Worm (Caenorhabditis elegans) whole organism, L4 larva: ENCODE measurements around the gene sru-7.
A peak's percentile ranks its signal among the peaks of the same experiment; 100 is the strongest.

Source experiments
- D1046.2 ChIP-seq: fragments of 200-800 bp; sonication (Bioruptor generic); IDR thresholded peaks from 2 replicates; pipeline ENCODE4 v1.3.6; 2022; ENCODE audit warnings: missing genetic modification characterization, missing compliant biosample characterization
- Y48G9A.11 ChIP-seq: fragments of 200-800 bp; sonication (Bioruptor generic); IDR thresholded peaks from 2 replicates; pipeline ENCODE4 v1.3.6; 2022; ENCODE audit warnings: missing genetic modification reagents, missing genetic modification characterization, missing compliant biosample characterization
- aha-1 ChIP-seq: fragments of 150-350 bp; peaks from one replicate; lab custom pipeline; 2014; ENCODE audit warnings: missing biosample characterization, missing genetic modification characterization
- arid-1 ChIP-seq: fragments of 200-800 bp; sonication (Bioruptor generic); conservative IDR thresholded peaks from 2 replicates; pipeline ENCODE4 v1.3.6; 2022; ENCODE audit warnings: missing genetic modification reagents, missing genetic modification characterization, missing compliant biosample characterization
- ceh-32 ChIP-seq: sonication (generic microtip); optimal IDR thresholded peaks from 2 replicates; lab custom pipeline; 2016; ENCODE audit warnings: mild to moderate bottlenecking, missing genetic modification characterization, missing compliant biosample characterization; ENCODE audit not compliant: poor library complexity
- ceh-82 ChIP-seq: sonication (generic microtip); optimal IDR thresholded peaks from 2 replicates; lab custom pipeline; 2017; ENCODE audit warnings: missing biosample characterization, missing genetic modification characterization
- ces-1 ChIP-seq: fragments of 150-350 bp; sonication (generic microtip); optimal IDR thresholded peaks from 4 replicates; lab custom pipeline; 2014; ENCODE audit warnings: missing biosample characterization, missing genetic modification reagents, missing genetic modification characterization
- daf-16 ChIP-seq, 3 experiments: sonication (generic microtip); optimal IDR thresholded peaks; 2 replicates each; lab custom pipeline; 2016 to 2017; ENCODE audit warnings: missing genetic modification characterization in 3 of 3, missing genetic modification reagents in 3 of 3, mild to moderate bottlenecking in 2 of 3, missing compliant biosample characterization in 2 of 3, missing biosample characterization in 1 of 3, moderate library complexity in 1 of 3
- dmd-9 ChIP-seq: fragments of 200-800 bp; sonication (Bioruptor generic); IDR thresholded peaks from 2 replicates; pipeline ENCODE4 v1.3.6; 2022; ENCODE audit warnings: missing genetic modification reagents, missing genetic modification characterization, missing compliant biosample characterization
- dpl-1 ChIP-seq: fragments of 150-350 bp; optimal IDR thresholded peaks from 2 replicates; lab custom pipeline; 2014; ENCODE audit warnings: missing biosample characterization, missing genetic modification reagents, missing genetic modification characterization
- duxl-1 ChIP-seq: sonication (generic microtip); optimal IDR thresholded peaks from 2 replicates; lab custom pipeline; 2016; ENCODE audit warnings: mild to moderate bottlenecking, missing genetic modification characterization, moderate library complexity, missing compliant biosample characterization; ENCODE audit not compliant: poor library complexity
- dve-1 ChIP-seq: sonication (generic microtip); optimal IDR thresholded peaks from 2 replicates; lab custom pipeline; 2017; ENCODE audit warnings: antibody characterized with exemption, mild to moderate bottlenecking, missing genetic modification characterization, missing compliant biosample characterization; ENCODE audit not compliant: insufficient read depth
- egl-43 ChIP-seq: fragments of 200-800 bp; sonication (Bioruptor generic); IDR thresholded peaks from 2 replicates; pipeline ENCODE4 v1.3.6; 2022; ENCODE audit warnings: missing genetic modification reagents, missing genetic modification characterization, missing compliant biosample characterization
- fkh-10 ChIP-seq: fragments of 150-350 bp; optimal IDR thresholded peaks from 2 replicates; lab custom pipeline; 2014; ENCODE audit warnings: missing biosample characterization, missing genetic modification reagents, missing genetic modification characterization
- hif-1 ChIP-seq, 2 experiments: sonication (generic microtip); optimal IDR thresholded peaks; 2 replicates each; lab custom pipeline; 2016 to 2017; ENCODE audit warnings: missing compliant biosample characterization in 2 of 2, missing genetic modification characterization in 2 of 2, missing genetic modification reagents in 2 of 2, missing genotype in 2 of 2, mild to moderate bottlenecking in 1 of 2
- hlh-30 ChIP-seq: sonication (generic microtip); optimal IDR thresholded peaks from 2 replicates; lab custom pipeline; 2017; ENCODE audit warnings: antibody characterized with exemption, mild to moderate bottlenecking, missing genetic modification characterization, missing compliant biosample characterization; ENCODE audit not compliant: insufficient read depth
- hmg-1.1 ChIP-seq: fragments of 200-800 bp; sonication (Bioruptor generic); IDR thresholded peaks from 2 replicates; pipeline ENCODE4 v1.3.6; 2022; ENCODE audit warnings: missing genetic modification reagents, missing genetic modification characterization, missing compliant biosample characterization
- lim-7 ChIP-seq: fragments of 200-800 bp; sonication (Bioruptor generic); IDR thresholded peaks from 2 replicates; pipeline ENCODE4 v1.3.6; 2022; ENCODE audit warnings: missing genetic modification characterization, missing compliant biosample characterization
- lin-1 ChIP-seq: fragments of 200-800 bp; sonication (Bioruptor generic); IDR thresholded peaks from 2 replicates; pipeline ENCODE4 v1.3.6; 2022; ENCODE audit warnings: missing genetic modification reagents, missing genetic modification characterization, missing compliant biosample characterization
- lin-15B ChIP-seq: fragments of 150-350 bp; sonication (generic microtip); optimal IDR thresholded peaks from 3 replicates; lab custom pipeline; 2014; ENCODE audit warnings: missing biosample characterization, missing genetic modification characterization
- lin-38 ChIP-seq: fragments of 200-800 bp; sonication (Bioruptor generic); IDR thresholded peaks from 2 replicates; pipeline ENCODE4 v1.3.6; 2022; ENCODE audit warnings: missing genetic modification reagents, missing genetic modification characterization, missing compliant biosample characterization
- lsy-2 ChIP-seq, 2 experiments: fragments of 150-350 bp in 1 of 2; sonication (generic microtip) in 1 of 2; optimal IDR thresholded peaks; 2 replicates each; lab custom pipeline; 2014 to 2017; ENCODE audit warnings: missing biosample characterization in 2 of 2, missing genetic modification characterization in 2 of 2
- mdl-1 ChIP-seq, 2 experiments: fragments of 150-350 bp in 1 of 2; sonication (generic microtip) in 1 of 2; optimal IDR thresholded peaks; 2 replicates each; lab custom pipeline; 2014 to 2017; ENCODE audit warnings: missing biosample characterization in 2 of 2, missing genetic modification characterization in 2 of 2
- mdt-29 ChIP-seq: fragments of 200-800 bp; sonication (Bioruptor generic); IDR thresholded peaks from 2 replicates; pipeline ENCODE4 v1.3.6; 2022; ENCODE audit warnings: missing genetic modification reagents, missing genetic modification characterization, missing compliant biosample characterization
- mep-1 ChIP-seq: fragments of 150-350 bp; sonication (generic microtip); optimal IDR thresholded peaks from 3 replicates; lab custom pipeline; 2014; ENCODE audit warnings: missing biosample characterization, missing genetic modification characterization
- nhr-28 ChIP-seq: fragments of 150-350 bp; optimal IDR thresholded peaks from 2 replicates; lab custom pipeline; 2014; ENCODE audit warnings: missing biosample characterization, missing genetic modification characterization
- nhr-48 ChIP-seq: sonication (generic microtip); optimal IDR thresholded peaks from 2 replicates; lab custom pipeline; 2016; ENCODE audit warnings: mild to moderate bottlenecking, missing genetic modification characterization, missing compliant biosample characterization
- nhr-6 ChIP-seq: fragments of 150-350 bp; optimal IDR thresholded peaks from 2 replicates; lab custom pipeline; 2014; ENCODE audit warnings: missing biosample characterization, missing genetic modification characterization
- pha-4 ChIP-seq, 2 experiments: fragments of 150-350 bp in 1 of 2; fragments of 200-800 bp in 1 of 2; sonication (Bioruptor generic) in 1 of 2; IDR thresholded peaks in 1 of 2; optimal IDR thresholded peaks in 1 of 2; 2 replicates each; pipeline versions ENCODE4 v1.3.6 to Lab custom; 2014 to 2022; ENCODE audit warnings: missing genetic modification characterization in 2 of 2, missing genetic modification reagents in 2 of 2, missing biosample characterization in 1 of 2, missing compliant biosample characterization in 1 of 2
- rbr-2 ChIP-seq: sonication (generic microtip); optimal IDR thresholded peaks from 2 replicates; lab custom pipeline; 2016; ENCODE audit warnings: missing genotype, missing genetic modification characterization, missing compliant biosample characterization
- saeg-2 ChIP-seq: fragments of 200-800 bp; sonication (Bioruptor generic); IDR thresholded peaks from 2 replicates; pipeline ENCODE4 v1.3.6; 2022; ENCODE audit warnings: missing genetic modification reagents, missing genetic modification characterization, missing compliant biosample characterization
- sdz-12 ChIP-seq: fragments of 200-800 bp; sonication (Bioruptor generic); optimal IDR thresholded peaks from 2 replicates; lab custom pipeline; 2018; ENCODE audit warnings: mild to moderate bottlenecking, missing genetic modification characterization, missing compliant biosample characterization
- set-16 ChIP-seq: fragments of 200-800 bp; sonication (Bioruptor generic); IDR thresholded peaks from 2 replicates; pipeline ENCODE4 v1.3.6; 2022; ENCODE audit warnings: missing genetic modification reagents, missing genetic modification characterization, missing compliant biosample characterization
- skn-1 ChIP-seq: fragments of 150-350 bp; optimal IDR thresholded peaks from 2 replicates; lab custom pipeline; 2014; ENCODE audit warnings: missing biosample characterization, missing genetic modification characterization
- unc-130 ChIP-seq: sonication (generic microtip); optimal IDR thresholded peaks from 2 replicates; lab custom pipeline; 2016; ENCODE audit warnings: missing genetic modification reagents, missing genetic modification characterization, missing compliant biosample characterization
- unc-39 ChIP-seq: sonication (generic microtip); optimal IDR thresholded peaks from 2 replicates; lab custom pipeline; 2017; ENCODE audit warnings: missing biosample characterization, missing genetic modification characterization
- unc-62 ChIP-seq, 3 experiments: fragments of 150-350 bp in 1 of 3; sonication (generic microtip); optimal IDR thresholded peaks in 2 of 3; peaks in 1 of 3; 1 replicate in 1 of 3; 2 replicates in 2 of 3; lab custom pipeline; 2014 to 2017; ENCODE audit warnings: missing biosample characterization in 3 of 3, missing genetic modification characterization in 3 of 3, missing genetic modification reagents in 3 of 3, missing genotype in 1 of 3
- zip-2 ChIP-seq: fragments of 150-350 bp; optimal IDR thresholded peaks from 2 replicates; lab custom pipeline; 2014; ENCODE audit warnings: missing biosample characterization, missing genetic modification characterization

sru-7 gene

DNA sequence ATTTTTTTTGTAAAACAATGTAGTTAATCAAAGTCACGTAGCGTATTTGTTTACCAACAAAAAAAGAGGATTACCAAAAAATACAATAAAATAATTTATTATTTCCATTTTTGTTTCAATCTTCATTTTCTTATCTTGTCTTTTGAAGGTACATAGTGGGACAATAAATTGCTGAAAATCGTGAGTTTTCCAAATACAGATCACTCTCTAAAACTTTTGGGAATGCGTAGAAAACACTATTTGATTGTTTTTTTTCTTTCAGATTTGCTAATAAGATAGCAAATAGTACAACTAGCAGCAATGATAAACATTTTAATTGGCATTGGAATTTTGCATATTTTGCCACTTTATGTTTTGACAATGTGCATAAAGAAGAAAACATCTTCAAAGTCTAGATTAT is 9.0 kb downstream of the sru-7 start, which contains the start of gene C28C12.1:
C28C12.1 (plus strand) TSS at position 301 of the 400 bp plus-strand sequence.
- TF ChIP-seq unc-62 (GFP tag; optimal IDR thresholded peaks at IDR 0.05 in 1 of 2; lab: Kevin White, UChicago) (no peak), unc-62 (tag; optimal IDR thresholded peaks at IDR 0.05; lab: Kevin White, UChicago) (no peak), lin-1 (GFP tag; lab: Robert Waterston, UW) (no peak), dmd-9 (GFP tag; lab: Robert Waterston, UW) (no peak), ceh-32 (tag; lab: Kevin White, UChicago) (no peak), egl-43 (GFP tag; lab: Robert Waterston, UW) (no peak), zip-2 (tag; lab: Kevin White, UChicago) (no peak), rbr-2 (tag; lab: Kevin White, UChicago) (no peak), aha-1 (tag; lab: Kevin White, UChicago) (no peak), Y48G9A.11 (no peak), saeg-2 (no peak), ceh-82 (tag; lab: Kevin White, UChicago) (no peak), unc-39 (tag; lab: Kevin White, UChicago) (no peak), hif-1 (tag; optimal IDR thresholded peaks at IDR 0.05; lab: Kevin White, UChicago) (no peak)

DNA sequence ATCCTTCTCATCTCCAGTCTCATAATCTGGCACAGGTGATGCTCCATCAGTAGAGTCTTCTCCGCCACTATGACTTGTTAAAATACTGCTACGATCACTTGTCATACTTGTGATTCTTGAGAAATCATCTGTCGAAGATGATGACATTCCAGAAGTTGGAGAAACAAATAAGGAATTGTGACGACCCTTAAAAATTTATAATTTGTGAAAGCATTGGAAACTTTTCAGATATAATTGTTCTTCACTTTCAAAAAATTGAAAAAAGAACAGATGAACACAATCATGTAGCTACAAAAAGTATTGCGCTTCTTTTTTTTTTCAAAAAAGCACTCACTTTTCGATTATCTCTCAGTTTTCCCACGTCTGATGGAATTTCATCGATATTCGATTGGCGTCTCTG is 13.7 kb downstream of the sru-7 start:
- TF ChIP-seq sdz-12 (GFP tag; lab: Kevin White, UChicago) (no peak), D1046.2 (no peak), unc-62 (GFP tag; optimal IDR thresholded peaks at IDR 0.05 in 1 of 2; lab: Kevin White, UChicago) (peak in 1 of 2 experiments; percentile 95), unc-62 (tag; optimal IDR thresholded peaks at IDR 0.05; lab: Kevin White, UChicago) (no peak), mdl-1 (tag; optimal IDR thresholded peaks at IDR 0.05; lab: Kevin White, UChicago) (no peak)

DNA sequence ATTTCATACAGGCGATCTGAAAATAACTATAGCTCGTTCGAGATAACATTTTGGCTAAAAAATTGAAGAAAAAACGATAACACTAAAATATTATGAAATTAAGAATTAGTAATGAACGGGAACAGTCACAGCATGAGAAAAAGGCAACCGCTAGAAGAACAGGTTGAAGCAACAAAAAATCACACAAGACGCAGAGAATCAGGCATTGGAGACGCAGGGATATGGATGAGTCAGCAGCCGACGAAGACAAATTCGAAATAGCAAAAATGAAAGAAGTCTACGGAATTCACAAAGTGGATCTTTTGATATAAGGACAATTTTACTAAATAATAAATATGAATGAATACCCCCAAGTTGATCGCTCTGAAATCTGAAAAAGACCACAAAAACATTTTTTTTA is 18.2 kb downstream of the sru-7 start, which contains the start of gene tag-77:
tag-77 (minus strand) TSS at position 15 of the 400 bp plus-strand sequence.
- TF ChIP-seq nhr-28 (peak; percentile 26), hlh-30 (tag; lab: Kevin White, UChicago) (peak; percentile 36), lin-15B (no peak), arid-1 (GFP tag; lab: Robert Waterston, UW) (peak; percentile 23; the same call in 1 of the 2 replicates), dve-1 (tag; lab: Kevin White, UChicago) (peak; percentile 21), dmd-9 (GFP tag; lab: Robert Waterston, UW) (no peak), duxl-1 (no peak), skn-1 (tag; lab: Kevin White, UChicago) (no peak), mdl-1 (tag; optimal IDR thresholded peaks at IDR 0.05; lab: Kevin White, UChicago) (peak in 1 of 2 experiments; percentile 4), nhr-6 (tag; lab: Kevin White, UChicago) (peak; percentile 13)

DNA sequence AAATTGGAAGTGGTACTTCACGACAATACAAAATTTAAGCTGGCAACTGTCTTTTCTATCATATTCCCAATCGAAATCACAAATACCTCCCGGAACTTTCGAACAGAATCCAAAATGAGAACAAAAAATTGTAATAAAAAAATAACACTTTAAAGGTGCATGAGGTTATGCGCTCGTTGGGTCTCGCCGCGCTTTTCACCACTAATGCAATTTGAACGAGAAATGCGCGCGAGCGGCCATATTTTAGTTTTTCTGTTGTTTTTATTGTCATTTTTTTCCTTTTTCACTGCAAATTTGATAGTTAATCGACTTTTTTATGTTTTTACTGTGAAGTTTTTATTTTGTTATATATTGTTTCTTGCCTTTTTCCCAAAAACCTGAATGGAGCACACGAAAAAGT is 18.7 kb downstream of the sru-7 start, which contains the start of gene mes-6:
mes-6 (plus strand) TSS at position 229 of the 400 bp plus-strand sequence.
- TF ChIP-seq lim-7 (GFP tag; lab: Robert Waterston, UW) (no peak), fkh-10 (peak; percentile 20), daf-16 (GFP tag; optimal IDR thresholded peaks at IDR 0.05; lab: Kevin White, UChicago) (no peak), daf-16 (tag; optimal IDR thresholded peaks at IDR 0.05; lab: Kevin White, UChicago) (peak; percentile 29), mdt-29 (no peak), lsy-2 (tag; optimal IDR thresholded peaks at IDR 0.05; lab: Kevin White, UChicago) (peak in 1 of 2 experiments; percentile 78), nhr-48 (tag; lab: Kevin White, UChicago) (no peak), ces-1 (GFP tag; lab: Kevin White, UChicago) (peak; percentile 58), pha-4 (GFP tag; IDR thresholded peaks at IDR 0.05; lab: Robert Waterston, UW) (no peak), pha-4 (tag; optimal IDR thresholded peaks at IDR 0.05; lab: Kevin White, UChicago) (no peak), hlh-30 (tag; lab: Kevin White, UChicago) (peak; percentile 57), hmg-1.1 (0 out of 2 replicates have a peak, but pooled peaks have one; percentile 12), dpl-1 (GFP tag; lab: Kevin White, UChicago) (peak; percentile 84), dve-1 (tag; lab: Kevin White, UChicago) (peak; percentile 24), mep-1 (tag; lab: Kevin White, UChicago) (peak; percentile 46), unc-130 (GFP tag; lab: Kevin White, UChicago) (peak; percentile 39), aha-1 (tag; lab: Kevin White, UChicago) (peak; percentile 20), lin-38 (peak; percentile 44), nhr-28 (no peak), set-16 (GFP tag; lab: Robert Waterston, UW) (no peak)
- TF ChIP-seq, all 104 proteins: peak for 12
